Worm (Caenorhabditis elegans): Measurements from ENCODE around the gene F49E8.7.

Gene F49E8.7

ce11 chrIV:7556265-7556866, at the start of gene F49E8.7, which contains the start of the genes F49E8.8 and nprl-2:
TSS of gene F49E8.7 (minus strand) at chrIV:7556365.
TSS of gene F49E8.8 (plus strand) at chrIV:7556637.
TSS of gene nprl-2 (plus strand) at chrIV:7556816.
- TF ChIP-seq hmg-4 (GFP tag; optimal IDR thresholded peaks at IDR 0.05) (no peak), hmbx-1 (tag; optimal IDR thresholded peaks at IDR 0.05) (no peak), tbx-37 (GFP tag; conservative IDR thresholded peaks at IDR 0.05) (no peak), tbx-11 (GFP tag; IDR thresholded peaks at IDR 0.05) (no peak), F13C5.2 (tag; optimal IDR thresholded peaks at IDR 0.05) (no peak), flt-1 (GFP tag; IDR thresholded peaks at IDR 0.05) (no peak), ama-1 (optimal IDR thresholded peaks at IDR 0.05) (no peak), scrt-1 (GFP tag; IDR thresholded peaks at IDR 0.05) (no peak), B0310.2 (tag; optimal IDR thresholded peaks at IDR 0.05) (no peak), ets-7 (tag; optimal IDR thresholded peaks at IDR 0.05) (no peak), tra-4 (tag; optimal IDR thresholded peaks at IDR 0.05) (no peak), hnd-1 (tag; optimal IDR thresholded peaks at IDR 0.05) (no peak), sea-1 (GFP tag; conservative IDR thresholded peaks at IDR 0.05) (no peak), aly-1 (tag; optimal IDR thresholded peaks at IDR 0.05) (no peak), ceh-36 (tag; optimal IDR thresholded peaks at IDR 0.05) (no peak), ceh-13 (GFP tag; optimal IDR thresholded peaks at IDR 0.05) (no peak)

ce11 chrIV:7605413-7605812, 49.2 kb upstream of the F49E8.7 start:
- TF ChIP-seq tbx-37 (GFP tag; conservative IDR thresholded peaks at IDR 0.05) (no peak), tbx-11 (GFP tag; IDR thresholded peaks at IDR 0.05) (no peak), ets-7 (tag; optimal IDR thresholded peaks at IDR 0.05) (no peak), F13C5.2 (tag; optimal IDR thresholded peaks at IDR 0.05) (no peak), hmg-4 (GFP tag; optimal IDR thresholded peaks at IDR 0.05) (no peak), scrt-1 (GFP tag; IDR thresholded peaks at IDR 0.05) (no peak), hmbx-1 (tag; optimal IDR thresholded peaks at IDR 0.05) (no peak), flt-1 (GFP tag; IDR thresholded peaks at IDR 0.05) (no peak)

- TF ChIP-seq hnd-1 (tag; optimal IDR thresholded peaks at IDR 0.05) (no peak), sea-1 (GFP tag; conservative IDR thresholded peaks at IDR 0.05) (no peak), scrt-1 (GFP tag; IDR thresholded peaks at IDR 0.05) (no peak)
These were observed 32.5 kb upstream of the F49E8.7 start, which contains the start of gene cla-1 for ce11 chrIV:7588631-7589030. TSS of gene cla-1 (plus strand) at chrIV:7588931.

- TF ChIP-seq ceh-13 (GFP tag; optimal IDR thresholded peaks at IDR 0.05) = no peak
- no peak for TF ChIP-seq hmg-4 (GFP tag; optimal IDR thresholded peaks at IDR 0.05)
- TF ChIP-seq ama-1 (optimal IDR thresholded peaks at IDR 0.05) = no peak
- TF ChIP-seq F13C5.2 (tag; optimal IDR thresholded peaks at IDR 0.05) = no peak
- TF ChIP-seq pes-1 (GFP tag; IDR thresholded peaks at IDR 0.05) = no peak
- no peak for TF ChIP-seq scrt-1 (GFP tag; IDR thresholded peaks at IDR 0.05)
- TF ChIP-seq tbx-37 (GFP tag; conservative IDR thresholded peaks at IDR 0.05) = no peak
- TF ChIP-seq ets-7 (tag; optimal IDR thresholded peaks at IDR 0.05) = no peak
- no peak for TF ChIP-seq ceh-36 (tag; optimal IDR thresholded peaks at IDR 0.05)
- no peak for TF ChIP-seq hmbx-1 (tag; optimal IDR thresholded peaks at IDR 0.05)
- no peak for TF ChIP-seq flt-1 (GFP tag; IDR thresholded peaks at IDR 0.05)
- TF ChIP-seq B0310.2 (tag; optimal IDR thresholded peaks at IDR 0.05) = no peak
- TF ChIP-seq tra-4 (tag; optimal IDR thresholded peaks at IDR 0.05) = no peak
- TF ChIP-seq aly-1 (tag; optimal IDR thresholded peaks at IDR 0.05) = no peak
- TF ChIP-seq sea-1 (GFP tag; conservative IDR thresholded peaks at IDR 0.05) = no peak
- no peak for TF ChIP-seq tbx-11 (GFP tag; IDR thresholded peaks at IDR 0.05)
- no peak for TF ChIP-seq hnd-1 (tag; optimal IDR thresholded peaks at IDR 0.05)
These were observed 30.8 kb upstream of the F49E8.7 start for ce11 chrIV:7586972-7587371.

ce11 chrIV:7585273-7585882, 29.2 kb upstream of the F49E8.7 start:
- TF ChIP-seq flt-1 (GFP tag; IDR thresholded peaks at IDR 0.05) (no peak), hmbx-1 (tag; optimal IDR thresholded peaks at IDR 0.05) (no peak), aly-1 (tag; optimal IDR thresholded peaks at IDR 0.05) (no peak), ama-1 (optimal IDR thresholded peaks at IDR 0.05) (no peak), hnd-1 (tag; optimal IDR thresholded peaks at IDR 0.05) (no peak), F13C5.2 (tag; optimal IDR thresholded peaks at IDR 0.05) (no peak), hmg-4 (GFP tag; optimal IDR thresholded peaks at IDR 0.05) (no peak), ets-7 (tag; optimal IDR thresholded peaks at IDR 0.05) (no peak), tbx-37 (GFP tag; conservative IDR thresholded peaks at IDR 0.05) (no peak), sea-1 (GFP tag; conservative IDR thresholded peaks at IDR 0.05) (no peak), B0310.2 (tag; optimal IDR thresholded peaks at IDR 0.05) (no peak)

- no peak for TF ChIP-seq scrt-1 (GFP tag; IDR thresholded peaks at IDR 0.05)
- peak; percentile 52; the same call in 1 of the 2 replicates for TF ChIP-seq flt-1 (GFP tag; IDR thresholded peaks at IDR 0.05)
- peak; percentile 72 for TF ChIP-seq F13C5.2 (tag; optimal IDR thresholded peaks at IDR 0.05)
These were observed 24.0 kb upstream of the F49E8.7 start, which contains the start of the genes cec-5 and nol-10 for ce11 chrIV:7580062-7580614. TSS of gene cec-5 (minus strand) at chrIV:7580112. TSS of gene nol-10 (plus strand) at chrIV:7580597.

ce11 chrIV:7578281-7578680, 22.1 kb upstream of the F49E8.7 start, which contains the start of gene F32E10.5:
TSS of gene F32E10.5 (minus strand) at chrIV:7578381.
- TF ChIP-seq aly-1 (tag; optimal IDR thresholded peaks at IDR 0.05) = no peak
- TF ChIP-seq hnd-1 (tag; optimal IDR thresholded peaks at IDR 0.05) = no peak
- no peak for TF ChIP-seq F13C5.2 (tag; optimal IDR thresholded peaks at IDR 0.05)
- TF ChIP-seq tra-4 (tag; optimal IDR thresholded peaks at IDR 0.05) = no peak
- TF ChIP-seq tbx-37 (GFP tag; conservative IDR thresholded peaks at IDR 0.05) = no peak
- TF ChIP-seq sea-1 (GFP tag; conservative IDR thresholded peaks at IDR 0.05) = no peak
- TF ChIP-seq pes-1 (GFP tag; IDR thresholded peaks at IDR 0.05) = no peak
- no peak for TF ChIP-seq ama-1 (optimal IDR thresholded peaks at IDR 0.05)
- TF ChIP-seq hmbx-1 (tag; optimal IDR thresholded peaks at IDR 0.05) = no peak
- no peak for TF ChIP-seq tbx-11 (GFP tag; IDR thresholded peaks at IDR 0.05)
- TF ChIP-seq ceh-13 (GFP tag; optimal IDR thresholded peaks at IDR 0.05) = no peak
- TF ChIP-seq flt-1 (GFP tag; IDR thresholded peaks at IDR 0.05) = no peak
- TF ChIP-seq hmg-4 (GFP tag; optimal IDR thresholded peaks at IDR 0.05) = no peak
- no peak for TF ChIP-seq ets-7 (tag; optimal IDR thresholded peaks at IDR 0.05)
- no peak for TF ChIP-seq ceh-36 (tag; optimal IDR thresholded peaks at IDR 0.05)

Measured in whole organism, early embryonic.